Fruit fly (Drosophila melanogaster): Measurements from ENCODE around the gene SA2.

SA2 gene

dm6 chr3L:1401364-1401978, 36.2 kb downstream of the SA2 start (continued):
- TF ChIP-seq wek (GFP tag; optimal IDR thresholded peaks at IDR 0.05) (no peak), dmrt11E (tag; optimal IDR thresholded peaks at IDR 0.05) (no peak), CG14710 (tag; optimal IDR thresholded peaks at IDR 0.05) (no peak), bbx (GFP tag; IDR thresholded peaks at IDR 0.05; ENCODE audit: partially characterized antibody) (peak; percentile 60; the same call in 1 of the 2 replicates), CG32767 (GFP tag; IDR thresholded peaks at IDR 0.05) (no peak), CG10431 (GFP tag; optimal IDR thresholded peaks at IDR 0.05) (no peak), CG30020 (tag; optimal IDR thresholded peaks at IDR 0.05) (no peak), CG42726 (GFP tag; IDR thresholded peaks at IDR 0.05; ENCODE audit: partially characterized antibody) (peak; percentile 38), CG6272 (GFP tag; IDR thresholded peaks at IDR 0.05) (no peak), H15 (GFP tag; IDR thresholded peaks at IDR 0.05) (no peak), amos (GFP tag; IDR thresholded peaks at IDR 0.05; ENCODE audit: partially characterized antibody) (peak; percentile 60; the same call in 1 of the 2 replicates), CG8281 (tag; optimal IDR thresholded peaks at IDR 0.05) (no peak), CG1024 (GFP tag; IDR thresholded peaks at IDR 0.05) (no peak), CG13775 (GFP tag; optimal IDR thresholded peaks at IDR 0.05) (no peak), CG34376 (GFP tag; optimal IDR thresholded peaks at IDR 0.05) (peak; percentile 2), HLH4C (GFP tag; IDR thresholded peaks at IDR 0.05; ENCODE audit: partially characterized antibody) (peak; percentile 58; the same call in 2 of the 3 replicates), CG18619 (GFP tag; optimal IDR thresholded peaks at IDR 0.05) (no peak), Chrac-16 (GFP tag; optimal IDR thresholded peaks at IDR 0.05) (no peak), Adf1 (GFP tag; IDR thresholded peaks at IDR 0.05) (no peak), MESR4 (GFP tag; optimal IDR thresholded peaks at IDR 0.05) (no peak), mam (GFP tag; optimal IDR thresholded peaks at IDR 0.05) (no peak), pb (GFP tag; optimal IDR thresholded peaks at IDR 0.05) (no peak), MBD-R2 (GFP tag; IDR thresholded peaks at IDR 0.05) (no peak), CG7963 (GFP tag; IDR thresholded peaks at IDR 0.05; ENCODE audit: partially characterized antibody) (0 out of 3 replicates have a peak, but pooled peaks have one; percentile 6), CG12769 (tag; optimal IDR thresholded peaks at IDR 0.05) (peak; percentile 33), Atf3 (GFP tag; optimal IDR thresholded peaks at IDR 0.05) (no peak), her (GFP tag; optimal IDR thresholded peaks at IDR 0.05) (no peak), CG11696 (GFP tag; IDR thresholded peaks at IDR 0.05) (no peak), sens-2 (GFP tag; IDR thresholded peaks at IDR 0.05) (no peak), ac (GFP tag; optimal IDR thresholded peaks at IDR 0.05) (no peak), Xrp1 (GFP tag; IDR thresholded peaks at IDR 0.05) (no peak), NC2β (GFP tag; optimal IDR thresholded peaks at IDR 0.05) (no peak), sug (tag; optimal IDR thresholded peaks at IDR 0.05) (no peak), ato (GFP tag; IDR thresholded peaks at IDR 0.05; ENCODE audit: partially characterized antibody) (peak; percentile 42), HLHmδ (GFP tag; optimal IDR thresholded peaks at IDR 0.05) (no peak), tio (GFP tag; optimal IDR thresholded peaks at IDR 0.05) (no peak), CG16813 (GFP tag; IDR thresholded peaks at IDR 0.05; ENCODE audit: partially characterized antibody) (peak; percentile 79), Bdp1 (GFP tag; optimal IDR thresholded peaks at IDR 0.05) (peak; percentile 98), CG15479 (GFP tag; optimal IDR thresholded peaks at IDR 0.05) (no peak), gfzf (GFP tag; optimal IDR thresholded peaks at IDR 0.05) (no peak), trem (tag; optimal IDR thresholded peaks at IDR 0.05) (no peak), ssp (GFP tag; IDR thresholded peaks at IDR 0.05) (no peak), CG4404 (GFP tag; IDR thresholded peaks at IDR 0.05) (no peak), aop (GFP tag; IDR thresholded peaks at IDR 0.05) (peak; percentile 32; the same call in 1 of the 2 replicates), CG9817 (tag; optimal IDR thresholded peaks at IDR 0.05) (no peak), caup (GFP tag; optimal IDR thresholded peaks at IDR 0.05; ENCODE audit: severe bottlenecking) (no peak), ATbp (GFP tag; optimal IDR thresholded peaks at IDR 0.05) (no peak)
